Fruit fly (Drosophila melanogaster): Measurements from ENCODE around the gene LPCAT.

Gene LPCAT

dm6 chrX:9579918-9580521 lies at the start of gene LPCAT:
Gene LPCAT, minus strand, starts transcription at chrX:9579987.
- TF ChIP-seq Hr83 (GFP tag; optimal IDR thresholded peaks at IDR 0.05; ENCODE audit: poor library complexity, severe bottlenecking) (peak; percentile 92), woc (GFP tag; optimal IDR thresholded peaks at IDR 0.05) (peak; percentile 27), jim (GFP tag; optimal IDR thresholded peaks at IDR 0.05) (peak; percentile 34), CrebA (GFP tag; optimal IDR thresholded peaks at IDR 0.05; ENCODE audit: borderline replicate concordance) (peak; percentile 40), CG9705 (GFP tag; optimal IDR thresholded peaks at IDR 0.05) (peak; percentile 73), Sp1 (GFP tag; optimal IDR thresholded peaks at IDR 0.05) (peak; percentile 69), h (GFP tag; optimal IDR thresholded peaks at IDR 0.05) (peak; percentile 69), dmrt93B (GFP tag; optimal IDR thresholded peaks at IDR 0.05) (peak; percentile 48), usp (GFP tag; optimal IDR thresholded peaks at IDR 0.05) (no peak), CG32264 (GFP tag; optimal IDR thresholded peaks at IDR 0.05) (peak; percentile 32), Vsx2 (GFP tag; optimal IDR thresholded peaks at IDR 0.05; ENCODE audit: partially characterized antibody) (no peak), OdsH (GFP tag; optimal IDR thresholded peaks at IDR 0.05) (peak; percentile 23), sv (GFP tag; optimal IDR thresholded peaks at IDR 0.05) (peak; percentile 83), pan (optimal IDR thresholded peaks at IDR 0.05) (no peak), Myc (optimal IDR thresholded peaks at IDR 0.05) (peak; percentile 31), sage (GFP tag; optimal IDR thresholded peaks at IDR 0.05) (peak; percentile 67), dsf (GFP tag; optimal IDR thresholded peaks at IDR 0.05; ENCODE audit: borderline replicate concordance) (peak; percentile 23), Mio (GFP tag; optimal IDR thresholded peaks at IDR 0.05) (no peak), Hnf4 (GFP tag; optimal IDR thresholded peaks at IDR 0.05) (peak; percentile 80), ey (GFP tag; optimal IDR thresholded peaks at IDR 0.05) (peak; percentile 78), Abd-B (GFP tag; optimal IDR thresholded peaks at IDR 0.05) (no peak), Dfd (GFP tag; optimal IDR thresholded peaks at IDR 0.05) (no peak), N (GFP tag; optimal IDR thresholded peaks at IDR 0.05) (no peak), lola (GFP tag; optimal IDR thresholded peaks at IDR 0.05) (no peak), psq (GFP tag; optimal IDR thresholded peaks at IDR 0.05) (no peak), Dif (GFP tag; optimal IDR thresholded peaks at IDR 0.05; ENCODE audit: partially characterized antibody) (peak; percentile 9), Rel (GFP tag; optimal IDR thresholded peaks at IDR 0.05) (no peak), Rel (tag; optimal IDR thresholded peaks at IDR 0.05) (no peak), Hr78 (GFP tag; optimal IDR thresholded peaks at IDR 0.05) (no peak), GATAd (GFP tag; optimal IDR thresholded peaks at IDR 0.05) (no peak), brk (GFP tag; optimal IDR thresholded peaks at IDR 0.05) (no peak), foxo (GFP tag; optimal IDR thresholded peaks at IDR 0.05) (peak in 1 of 2 experiments; percentile 88), fru (GFP tag; optimal IDR thresholded peaks at IDR 0.05) (peak; percentile 83), HLH106 (tag; optimal IDR thresholded peaks at IDR 0.05) (peak; percentile 72), Jra (GFP tag; optimal IDR thresholded peaks at IDR 0.05) (peak; percentile 71), rgr (GFP tag; optimal IDR thresholded peaks at IDR 0.05) (peak; percentile 60), br (GFP tag; optimal IDR thresholded peaks at IDR 0.05) (peak; percentile 62), dl (GFP tag; optimal IDR thresholded peaks at IDR 0.05; ENCODE audit: insufficient read depth in 1 of 2, partially characterized antibody in 2 of 2) (no peak), tai (GFP tag; optimal IDR thresholded peaks at IDR 0.05) (peak; percentile 80)

DNA sequence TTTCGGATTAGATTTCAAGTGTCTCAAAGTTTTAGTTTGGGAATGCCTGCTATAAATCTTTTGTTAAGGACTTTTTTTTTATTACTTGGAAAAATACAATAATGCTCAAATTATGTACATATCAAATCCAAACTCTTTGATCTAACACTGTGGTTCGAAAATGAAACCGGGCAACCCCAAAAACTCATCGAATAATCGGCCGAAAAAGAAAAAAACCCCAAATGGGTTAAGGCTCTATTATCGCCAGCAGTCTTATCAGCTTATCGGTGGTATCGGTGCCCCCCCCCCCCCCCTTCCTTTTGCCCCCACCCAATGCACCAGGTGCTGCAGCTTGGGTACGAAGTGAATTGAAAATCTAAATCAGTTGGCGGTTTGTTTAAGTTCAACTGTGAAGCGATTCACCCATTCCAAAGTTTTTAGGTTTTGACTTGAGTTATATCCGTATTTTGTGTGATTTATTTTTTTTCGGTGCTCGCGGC lies 37.9 kb upstream of the LPCAT start:
- TF ChIP-seq Jra (GFP tag; optimal IDR thresholded peaks at IDR 0.05): no peak
- TF ChIP-seq sage (GFP tag; optimal IDR thresholded peaks at IDR 0.05): no peak
- no peak for TF ChIP-seq Rel (GFP tag; optimal IDR thresholded peaks at IDR 0.05)
- peak; percentile 97 for TF ChIP-seq Rel (tag; optimal IDR thresholded peaks at IDR 0.05)
- TF ChIP-seq tai (GFP tag; optimal IDR thresholded peaks at IDR 0.05): no peak
- no peak for TF ChIP-seq Hnf4 (GFP tag; optimal IDR thresholded peaks at IDR 0.05)
- no peak for TF ChIP-seq Abd-B (GFP tag; optimal IDR thresholded peaks at IDR 0.05)
- TF ChIP-seq dsf (GFP tag; optimal IDR thresholded peaks at IDR 0.05; ENCODE audit: borderline replicate concordance): no peak
